Fruit fly (Drosophila melanogaster): ENCODE data around the gene CG31784.
A peak's percentile ranks its signal among the peaks of the same experiment; 100 is the strongest.

- peak; percentile 49 for TF ChIP-seq dmrt99B (tag; optimal IDR thresholded peaks at IDR 0.05)
- no peak for TF ChIP-seq Hr39 (optimal IDR thresholded peaks at IDR 0.05)
- no peak for TF ChIP-seq CTCF (GFP tag; optimal IDR thresholded peaks at IDR 0.05)
- no peak for TF ChIP-seq HmgZ (tag; optimal IDR thresholded peaks at IDR 0.05)
- no peak for TF ChIP-seq nom (GFP tag; optimal IDR thresholded peaks at IDR 0.05)
- peak in 1 of 2 experiments; percentile 48 for TF ChIP-seq Hr51 (GFP tag; optimal IDR thresholded peaks at IDR 0.05)
Measured at dm6 chr2L:17159641-17160040, 33.9 kb upstream of the CG31784 start.
